Fruit fly (Drosophila melanogaster) whole organism, embryonic: ENCODE data around the gene Gorab.

ENCODE experiments used
- Atf-2 ChIP-seq: fragments of 200-800 bp; sonication (Bioruptor generic); optimal IDR thresholded peaks from 2 replicates; lab custom pipeline; 2016; ENCODE audit warnings: missing biosample characterization, missing genetic modification characterization
- B-H2 ChIP-seq: fragments of 200-800 bp; sonication (Bioruptor generic); optimal IDR thresholded peaks from 2 replicates; lab custom pipeline; 2018; ENCODE audit warnings: missing biosample characterization, mild to moderate bottlenecking, missing genetic modification characterization
- CG10321 ChIP-seq: fragments of 200-800 bp; sonication (Bioruptor generic); IDR thresholded peaks from 2 replicates; pipeline ENCODE4 v1.3.6; 2022; ENCODE audit warnings: missing biosample characterization, missing genetic modification characterization
- CG10959 ChIP-seq: fragments of 200-800 bp; sonication (Bioruptor generic); IDR thresholded peaks from 2 replicates; pipeline ENCODE4 v1.3.6; 2022; ENCODE audit warnings: missing biosample characterization, missing genetic modification characterization
- CG14710 ChIP-seq: fragments of 200-800 bp; sonication (Bioruptor generic); optimal IDR thresholded peaks from 3 replicates; lab custom pipeline; 2019; ENCODE audit warnings: missing biosample characterization, mild to moderate bottlenecking, missing genetic modification characterization, moderate library complexity
- CG15479 ChIP-seq: fragments of 200-800 bp; sonication (Bioruptor generic); optimal IDR thresholded peaks from 3 replicates; lab custom pipeline; 2019; ENCODE audit warnings: missing biosample characterization, mild to moderate bottlenecking, missing genetic modification characterization, moderate library complexity
- CG17361 ChIP-seq: fragments of 200-800 bp; sonication (Bioruptor generic); IDR thresholded peaks from 3 replicates; pipeline ENCODE4 v1.3.6; 2022; ENCODE audit warnings: missing biosample characterization, missing genetic modification characterization
- CG18599 ChIP-seq: fragments of 200-800 bp; sonication (Bioruptor generic); optimal IDR thresholded peaks from 3 replicates; lab custom pipeline; 2017; ENCODE audit warnings: missing biosample characterization, missing genetic modification characterization, mild to moderate bottlenecking, moderate library complexity, missing genetic modification reagents
- CG18619 ChIP-seq: fragments of 200-800 bp; sonication (Bioruptor generic); optimal IDR thresholded peaks from 3 replicates; lab custom pipeline; 2017; ENCODE audit warnings: missing biosample characterization, mild to moderate bottlenecking, missing genetic modification characterization
- CG3163 ChIP-seq: fragments of 200-800 bp; sonication (Bioruptor generic); optimal IDR thresholded peaks from 3 replicates; lab custom pipeline; 2016; ENCODE audit warnings: missing biosample characterization, missing genetic modification characterization
- CG32532 ChIP-seq: fragments of 200-800 bp; sonication (Bioruptor generic); IDR thresholded peaks from 2 replicates; pipeline ENCODE4 v1.3.6; 2022; ENCODE audit warnings: missing biosample characterization, missing genetic modification characterization
- CG33557 ChIP-seq: fragments of 200-800 bp; sonication (Bioruptor generic); optimal IDR thresholded peaks from 2 replicates; lab custom pipeline; 2019; ENCODE audit warnings: missing biosample characterization, mild to moderate bottlenecking, missing genetic modification characterization, moderate library complexity
- CG3838 ChIP-seq: fragments of 200-800 bp; sonication (Bioruptor generic); optimal IDR thresholded peaks from 3 replicates; lab custom pipeline; 2016; ENCODE audit warnings: missing biosample characterization, missing genetic modification characterization
- CG3847 ChIP-seq: fragments of 200-800 bp; sonication (Bioruptor generic); IDR thresholded peaks from 2 replicates; pipeline ENCODE4 v1.3.6; 2022; ENCODE audit warnings: missing biosample characterization, missing genetic modification characterization
- CG4404 ChIP-seq: fragments of 200-800 bp; sonication (Bioruptor generic); IDR thresholded peaks from 2 replicates; pipeline ENCODE4 v1.3.6; 2022; ENCODE audit warnings: missing biosample characterization, missing genetic modification characterization
- CG4820 ChIP-seq: fragments of 200-800 bp; sonication (Bioruptor generic); optimal IDR thresholded peaks from 3 replicates; lab custom pipeline; 2016; ENCODE audit warnings: missing biosample characterization, missing genetic modification characterization
- CG7745 ChIP-seq: fragments of 200-800 bp; sonication (Bioruptor generic); optimal IDR thresholded peaks from 2 replicates; lab custom pipeline; 2018; ENCODE audit warnings: missing biosample characterization, mild to moderate bottlenecking, missing genetic modification characterization, moderate library complexity
- CG8290 ChIP-seq, 3 experiments: fragments of 200-800 bp; sonication (Bioruptor generic); optimal IDR thresholded peaks; 2 replicates each; lab custom pipeline; 2016 to 2019; ENCODE audit warnings: missing biosample characterization in 3 of 3, missing genetic modification characterization in 3 of 3, mild to moderate bottlenecking in 2 of 3, moderate library complexity in 1 of 3
- CG8944 ChIP-seq: fragments of 200-800 bp; sonication (Bioruptor generic); optimal IDR thresholded peaks from 3 replicates; lab custom pipeline; 2016; ENCODE audit warnings: missing biosample characterization, missing genetic modification characterization
- CG9437 ChIP-seq: fragments of 200-800 bp; sonication (Bioruptor generic); optimal IDR thresholded peaks from 2 replicates; lab custom pipeline; 2018; ENCODE audit warnings: missing biosample characterization, mild to moderate bottlenecking, missing genetic modification characterization
- CG9727 ChIP-seq: fragments of 200-800 bp; sonication (Bioruptor generic); optimal IDR thresholded peaks from 3 replicates; lab custom pipeline; 2017; ENCODE audit warnings: missing biosample characterization, mild to moderate bottlenecking, missing genetic modification characterization
- CG9797 ChIP-seq: fragments of 200-800 bp; sonication (Bioruptor generic); optimal IDR thresholded peaks from 3 replicates; lab custom pipeline; 2018; ENCODE audit warnings: missing biosample characterization, mild to moderate bottlenecking, missing genetic modification characterization
- Ets65A ChIP-seq: fragments of 200-800 bp; sonication (Bioruptor generic); peaks from one replicate; lab custom pipeline; 2016; ENCODE audit warnings: missing biosample characterization, missing genetic modification characterization
- Hey ChIP-seq: fragments of 200-800 bp; sonication (Bioruptor generic); optimal IDR thresholded peaks from 3 replicates; lab custom pipeline; 2018; ENCODE audit warnings: missing biosample characterization, mild to moderate bottlenecking, missing genetic modification characterization
- Med ChIP-seq: fragments of 200-800 bp; sonication (Bioruptor generic); peaks from one replicate; lab custom pipeline; 2016; ENCODE audit warnings: missing biosample characterization, missing genetic modification characterization, mild to moderate bottlenecking, inconsistent platforms, moderate library complexity
- Optix ChIP-seq: fragments of 200-800 bp; sonication (Bioruptor generic); IDR thresholded peaks from 3 replicates; pipeline ENCODE4 v1.3.6; 2022; ENCODE audit warnings: missing biosample characterization, missing genetic modification characterization
- Trl ChIP-seq, 3 experiments: fragments of >200 bp in 2 of 3; fragments of 200-800 bp in 1 of 3; sonication (Bioruptor generic) in 1 of 3; optimal IDR thresholded peaks; 2 replicates in 1 of 3; 3 replicates in 2 of 3; lab custom pipeline; 2016 to 2017; ENCODE audit warnings: missing biosample characterization in 1 of 3, missing genetic modification characterization in 1 of 3
- Xbp1 ChIP-seq: fragments of 200-800 bp; sonication (Bioruptor generic); optimal IDR thresholded peaks from 3 replicates; lab custom pipeline; 2016; ENCODE audit warnings: missing biosample characterization, mild to moderate bottlenecking, missing genetic modification characterization
- Xrp1 ChIP-seq: fragments of 200-800 bp; sonication (Bioruptor generic); IDR thresholded peaks from 2 replicates; pipeline ENCODE4 v1.3.6; 2022; ENCODE audit warnings: missing biosample characterization, missing genetic modification characterization
- bsh ChIP-seq, 2 experiments: fragments of 200-800 bp; sonication (Bioruptor generic); optimal IDR thresholded peaks; 2 replicates each; lab custom pipeline; 2017 to 2018; ENCODE audit warnings: mild to moderate bottlenecking in 2 of 2, missing biosample characterization in 2 of 2, missing genetic modification characterization in 2 of 2, moderate library complexity in 1 of 2
- caup ChIP-seq: fragments of 200-800 bp; sonication (Bioruptor generic); optimal IDR thresholded peaks from 3 replicates; lab custom pipeline; 2017; ENCODE audit warnings: missing biosample characterization, mild to moderate bottlenecking, missing genetic modification characterization, moderate library complexity; ENCODE audit not compliant: severe bottlenecking
- fd96Cb ChIP-seq: fragments of 200-800 bp; sonication (Bioruptor generic); optimal IDR thresholded peaks from 2 replicates; lab custom pipeline; 2018; ENCODE audit warnings: missing biosample characterization, mild to moderate bottlenecking, missing genetic modification characterization, moderate library complexity
- fru ChIP-seq: fragments of >200 bp; optimal IDR thresholded peaks from 2 replicates; lab custom pipeline; 2017
- mirr ChIP-seq: fragments of 200-800 bp; sonication (Bioruptor generic); optimal IDR thresholded peaks from 3 replicates; lab custom pipeline; 2018; ENCODE audit warnings: missing biosample characterization, mild to moderate bottlenecking, missing genetic modification characterization
- pum ChIP-seq: fragments of 200-800 bp; sonication (Bioruptor generic); optimal IDR thresholded peaks from 2 replicates; lab custom pipeline; 2016; ENCODE audit warnings: missing biosample characterization, missing genetic modification characterization
- sens ChIP-seq: fragments of 200-800 bp; sonication (Bioruptor generic); peaks from one replicate; lab custom pipeline; 2016; ENCODE audit warnings: missing biosample characterization, missing genetic modification characterization
- vvl ChIP-seq: fragments of 200-800 bp; sonication (Bioruptor generic); IDR thresholded peaks from 2 replicates; pipeline ENCODE4 v1.3.6; 2022; ENCODE audit warnings: missing biosample characterization, missing genetic modification characterization
- wdn ChIP-seq: fragments of 200-800 bp; sonication (Bioruptor generic); IDR thresholded peaks from 2 replicates; pipeline ENCODE4 v1.3.6; 2022; ENCODE audit warnings: missing biosample characterization, missing genetic modification characterization
- wor ChIP-seq: fragments of 200-800 bp; sonication (Bioruptor generic); IDR thresholded peaks from 2 replicates; pipeline ENCODE4 v1.3.6; 2022; ENCODE audit warnings: missing biosample characterization, missing genetic modification characterization
- zen ChIP-seq: fragments of 200-800 bp; sonication (Bioruptor generic); optimal IDR thresholded peaks from 3 replicates; lab custom pipeline; 2018; ENCODE audit warnings: missing biosample characterization, mild to moderate bottlenecking, missing genetic modification characterization, moderate library complexity

The Gorab gene

dm6 chr3L:17415967-17416749, 12.5 kb downstream of the Gorab start (continued):
- TF ChIP-seq CG14710 (peak; percentile 78), CG8944 (GFP tag; lab: Kevin White, UChicago) (peak; percentile 49), Trl (optimal IDR thresholded peaks at IDR 0.05; lab: Kevin White, UChicago) (no peak), Trl (GFP tag; optimal IDR thresholded peaks at IDR 0.05; lab: Kevin White, UChicago) (peak; percentile 26), CG9797 (no peak), CG3838 (GFP tag; lab: Kevin White, UChicago) (no peak), CG8290 (GFP tag; optimal IDR thresholded peaks at IDR 0.05; lab: Kevin White, UChicago) (peak; percentile 46), CG8290 (tag; optimal IDR thresholded peaks at IDR 0.05; lab: Kevin White, UChicago) (no peak), CG3163 (GFP tag; lab: Kevin White, UChicago) (peak; percentile 13), wor (GFP tag; lab: Robert Waterston, UW) (no peak), CG32532 (GFP tag; lab: Robert Waterston, UW) (no peak), CG18619 (GFP tag; lab: Kevin White, UChicago) (peak; percentile 12), CG3847 (GFP tag; lab: Robert Waterston, UW) (no peak), CG18599 (GFP tag; lab: Kevin White, UChicago) (peak; percentile 12), Ets65A (GFP tag; lab: Kevin White, UChicago) (peak; percentile 92), Xrp1 (GFP tag; lab: Robert Waterston, UW) (peak; percentile 76), Hey (no peak), Xbp1 (GFP tag; lab: Kevin White, UChicago) (peak; percentile 29), B-H2 (GFP tag; lab: Kevin White, UChicago) (no peak), CG9727 (GFP tag; lab: Kevin White, UChicago) (peak; percentile 88), Optix (GFP tag; lab: Robert Waterston, UW) (peak; percentile 35; the same call in 1 of the 3 replicates), pum (GFP tag; lab: Kevin White, UChicago) (peak; percentile 42), CG7745 (tag; lab: Kevin White, UChicago) (peak; percentile 2), wdn (GFP tag; lab: Robert Waterston, UW) (no peak), fd96Cb (tag; lab: Kevin White, UChicago) (peak; percentile 57), CG10959 (GFP tag; lab: Robert Waterston, UW) (peak; percentile 65; the same call in 1 of the 2 replicates), CG4820 (GFP tag; lab: Kevin White, UChicago) (peak; percentile 49), caup (GFP tag; lab: Kevin White, UChicago) (no peak), CG17361 (peak; percentile 57; the same call in 1 of the 3 replicates), CG10321 (GFP tag; lab: Robert Waterston, UW) (no peak), Atf-2 (GFP tag; lab: Kevin White, UChicago) (peak; percentile 8)
- TF ChIP-seq, all 482 proteins: peak for 157

dm6 chr3L:17412146-17412545, 16.5 kb downstream of the Gorab start:
- TF ChIP-seq zen (peak; percentile 53), bsh (GFP tag; optimal IDR thresholded peaks at IDR 0.05; lab: Kevin White, UChicago) (no peak), sens (GFP tag; lab: Kevin White, UChicago) (peak; percentile 54), fru (lab: Kevin White, UChicago) (no peak), Ets65A (GFP tag; lab: Kevin White, UChicago) (peak; percentile 39), Med (peak; percentile 54), vvl (0 out of 2 replicates have a peak, but pooled peaks have one; percentile 8), CG4404 (GFP tag; lab: Robert Waterston, UW) (0 out of 2 replicates have a peak, but pooled peaks have one; percentile 7)

- peak; percentile 64 for TF ChIP-seq CG15479
- TF ChIP-seq CG33557 (GFP tag; lab: Kevin White, UChicago), result no peak
- TF ChIP-seq CG9437 (GFP tag; lab: Kevin White, UChicago), result no peak
- TF ChIP-seq mirr (GFP tag; lab: Kevin White, UChicago), result peak; percentile 4
Observed at dm6 chr3L:17411273-17411672, 17.4 kb downstream of the Gorab start.
